Fruit fly (Drosophila melanogaster) Kc167 (cell line): Measurements from ENCODE around the gene cpo.

Experiments
- h ChIP-seq: fragments of >200 bp; optimal IDR thresholded peaks from 3 replicates; lab custom pipeline; 2018; ENCODE audit warnings: missing external identifiers
- insv ChIP-seq: fragments of >200 bp; optimal IDR thresholded peaks from 3 replicates; lab custom pipeline; 2018; ENCODE audit warnings: missing external identifiers
- psq ChIP-seq: fragments of >200 bp; optimal IDR thresholded peaks from 2 replicates; lab custom pipeline; 2017; ENCODE audit warnings: missing external identifiers

DNA sequence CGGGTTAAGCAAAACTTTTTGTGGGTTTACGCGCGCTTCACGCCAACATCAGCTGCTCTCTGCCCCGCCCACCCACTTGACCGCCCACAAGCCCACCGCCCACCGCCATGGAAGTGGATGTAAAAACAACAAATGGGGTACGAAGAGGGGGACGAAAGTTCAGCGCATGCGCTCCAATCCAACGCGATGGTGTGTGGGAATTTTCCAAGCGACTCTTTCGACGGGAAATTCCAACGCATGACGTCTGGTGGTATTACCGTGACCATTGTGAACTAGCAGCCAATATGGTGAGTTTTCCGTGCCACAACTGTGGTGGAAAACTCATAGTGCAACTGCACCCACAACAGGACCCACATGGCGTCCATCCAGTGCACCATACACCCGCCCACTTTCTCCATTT lies 17.4 kb upstream of the cpo start:
- TF ChIP-seq h (lab: Kevin White, UChicago) (no peak), psq (lab: Kevin White, UChicago) (no peak), insv (lab: Kevin White, UChicago) (no peak)
